Fruit fly (Drosophila melanogaster) whole organism, embryonic: Measurements from ENCODE around the gene CG14357.

Source experiments
- Aef1 ChIP-seq: fragments of 200-800 bp; sonication (Bioruptor generic); IDR thresholded peaks from 3 replicates; pipeline ENCODE4 v1.3.6; 2022; ENCODE audit warnings: missing biosample characterization, missing genetic modification characterization
- CG10959 ChIP-seq: fragments of 200-800 bp; sonication (Bioruptor generic); IDR thresholded peaks from 2 replicates; pipeline ENCODE4 v1.3.6; 2022; ENCODE audit warnings: missing biosample characterization, missing genetic modification characterization
- CG11093 ChIP-seq: fragments of 200-800 bp; sonication (Bioruptor generic); IDR thresholded peaks from 3 replicates; pipeline ENCODE4 v1.3.6; 2022; ENCODE audit warnings: missing biosample characterization, missing genetic modification characterization
- CG11504 ChIP-seq: fragments of 200-800 bp; sonication (Bioruptor generic); optimal IDR thresholded peaks from 3 replicates; lab custom pipeline; 2019; ENCODE audit warnings: missing biosample characterization, mild to moderate bottlenecking, missing genetic modification characterization, moderate library complexity
- CG12155 ChIP-seq: fragments of 200-800 bp; sonication (Bioruptor generic); optimal IDR thresholded peaks from 3 replicates; lab custom pipeline; 2016; ENCODE audit warnings: missing biosample characterization, missing genetic modification characterization
- CG12744 ChIP-seq: fragments of 200-800 bp; sonication (Bioruptor generic); optimal IDR thresholded peaks from 2 replicates; lab custom pipeline; 2016; ENCODE audit warnings: missing biosample characterization, missing genetic modification characterization
- CG13287 ChIP-seq: fragments of 200-800 bp; sonication (Bioruptor generic); IDR thresholded peaks from 2 replicates; pipeline ENCODE4 v1.3.6; 2022; ENCODE audit warnings: missing biosample characterization, missing genetic modification characterization; ENCODE audit not compliant: partially characterized antibody
- CG13775 ChIP-seq: fragments of 200-800 bp; sonication (Bioruptor generic); optimal IDR thresholded peaks from 3 replicates; lab custom pipeline; 2017; ENCODE audit warnings: missing biosample characterization, mild to moderate bottlenecking, missing genetic modification characterization
- CG15514 ChIP-seq: fragments of 200-800 bp; sonication (Bioruptor generic); optimal IDR thresholded peaks from 3 replicates; lab custom pipeline; 2017; ENCODE audit warnings: missing biosample characterization, missing genetic modification characterization, mild to moderate bottlenecking, moderate library complexity, missing genetic modification reagents
- CG17612 ChIP-seq: fragments of 200-800 bp; sonication (Bioruptor generic); IDR thresholded peaks from 2 replicates; pipeline ENCODE4 v1.3.6; 2022; ENCODE audit warnings: missing biosample characterization, missing genetic modification characterization
- CG17802 ChIP-seq: fragments of 200-800 bp; sonication (Bioruptor generic); optimal IDR thresholded peaks from 2 replicates; lab custom pipeline; 2018; ENCODE audit warnings: missing biosample characterization, mild to moderate bottlenecking, missing genetic modification characterization, moderate library complexity
- CG1832 ChIP-seq: fragments of 200-800 bp; sonication (Bioruptor generic); optimal IDR thresholded peaks from 2 replicates; lab custom pipeline; 2017; ENCODE audit warnings: missing biosample characterization, mild to moderate bottlenecking, missing genetic modification characterization, inconsistent platforms
- CG2116 ChIP-seq: fragments of 200-800 bp; sonication (Bioruptor generic); optimal IDR thresholded peaks from 3 replicates; lab custom pipeline; 2018; ENCODE audit warnings: missing biosample characterization, mild to moderate bottlenecking, missing genetic modification characterization
- CG2129 ChIP-seq: fragments of 200-800 bp; sonication (Bioruptor generic); IDR thresholded peaks from 2 replicates; pipeline ENCODE4 v1.3.6; 2022; ENCODE audit warnings: missing biosample characterization, missing genetic modification characterization; ENCODE audit not compliant: partially characterized antibody
- CG3163 ChIP-seq: fragments of 200-800 bp; sonication (Bioruptor generic); optimal IDR thresholded peaks from 3 replicates; lab custom pipeline; 2016; ENCODE audit warnings: missing biosample characterization, missing genetic modification characterization
- CG33557 ChIP-seq: fragments of 200-800 bp; sonication (Bioruptor generic); optimal IDR thresholded peaks from 2 replicates; lab custom pipeline; 2019; ENCODE audit warnings: missing biosample characterization, mild to moderate bottlenecking, missing genetic modification characterization, moderate library complexity
- CG34224 ChIP-seq: fragments of 200-800 bp; sonication (Bioruptor generic); IDR thresholded peaks from 3 replicates; pipeline ENCODE4 v1.3.6; 2022; ENCODE audit warnings: missing biosample characterization, missing genetic modification characterization; ENCODE audit not compliant: partially characterized antibody
- CG3838 ChIP-seq: fragments of 200-800 bp; sonication (Bioruptor generic); optimal IDR thresholded peaks from 3 replicates; lab custom pipeline; 2016; ENCODE audit warnings: missing biosample characterization, missing genetic modification characterization
- CG4424 ChIP-seq: fragments of 200-800 bp; sonication (Bioruptor generic); optimal IDR thresholded peaks from 3 replicates; lab custom pipeline; 2016; ENCODE audit warnings: missing biosample characterization, missing genetic modification characterization
- CG4730 ChIP-seq: fragments of 200-800 bp; sonication (Bioruptor generic); IDR thresholded peaks from 2 replicates; pipeline ENCODE4 v1.3.6; 2022; ENCODE audit warnings: missing biosample characterization, missing genetic modification characterization
- CG4820 ChIP-seq: fragments of 200-800 bp; sonication (Bioruptor generic); optimal IDR thresholded peaks from 3 replicates; lab custom pipeline; 2016; ENCODE audit warnings: missing biosample characterization, missing genetic modification characterization
- CG5245 ChIP-seq: fragments of 200-800 bp; sonication (Bioruptor generic); optimal IDR thresholded peaks from 3 replicates; lab custom pipeline; 2016; ENCODE audit warnings: missing biosample characterization, missing genetic modification characterization
- CG5953 ChIP-seq: fragments of 200-800 bp; sonication (Bioruptor generic); IDR thresholded peaks from 2 replicates; pipeline ENCODE4 v1.3.6; 2022; ENCODE audit warnings: missing biosample characterization, missing genetic modification characterization
- CG6654 ChIP-seq: fragments of 200-800 bp; sonication (Bioruptor generic); optimal IDR thresholded peaks from 2 replicates; lab custom pipeline; 2017; ENCODE audit warnings: missing biosample characterization, mild to moderate bottlenecking, missing genetic modification characterization
- CG8388 ChIP-seq: fragments of 200-800 bp; sonication (Bioruptor generic); optimal IDR thresholded peaks from 2 replicates; lab custom pipeline; 2019; ENCODE audit warnings: missing biosample characterization, mild to moderate bottlenecking, missing genetic modification characterization, moderate library complexity
- Dip2 ChIP-seq: fragments of 200-800 bp; sonication (Bioruptor generic); IDR thresholded peaks from 2 replicates; pipeline ENCODE4 v1.3.6; 2022; ENCODE audit warnings: missing biosample characterization, missing genetic modification characterization
- HmgD ChIP-seq: fragments of 200-800 bp; sonication (Bioruptor generic); optimal IDR thresholded peaks from 3 replicates; lab custom pipeline; 2016; ENCODE audit warnings: missing biosample characterization, missing genetic modification characterization
- Hmx ChIP-seq: fragments of 200-800 bp; sonication (Bioruptor generic); optimal IDR thresholded peaks from 2 replicates; lab custom pipeline; 2016; ENCODE audit warnings: missing biosample characterization, missing genetic modification characterization
- Hr78 ChIP-seq, 2 experiments: fragments of 200-800 bp in 1 of 2; fragments of >200 bp in 1 of 2; sonication (Bioruptor generic) in 1 of 2; optimal IDR thresholded peaks; 2 replicates each; lab custom pipeline; 2017 to 2019; ENCODE audit warnings: missing biosample characterization in 2 of 2, missing genetic modification characterization in 2 of 2, mild to moderate bottlenecking in 1 of 2, moderate library complexity in 1 of 2
- Xrp1 ChIP-seq: fragments of 200-800 bp; sonication (Bioruptor generic); IDR thresholded peaks from 2 replicates; pipeline ENCODE4 v1.3.6; 2022; ENCODE audit warnings: missing biosample characterization, missing genetic modification characterization
- ac ChIP-seq: fragments of 200-800 bp; sonication (Bioruptor generic); optimal IDR thresholded peaks from 3 replicates; lab custom pipeline; 2017; ENCODE audit warnings: missing biosample characterization, mild to moderate bottlenecking, missing genetic modification characterization
- ato ChIP-seq: fragments of 200-800 bp; sonication (Bioruptor generic); IDR thresholded peaks from 2 replicates; pipeline ENCODE4 v1.3.6; 2022; ENCODE audit warnings: missing biosample characterization, missing genetic modification characterization; ENCODE audit not compliant: partially characterized antibody
- bigmax ChIP-seq: fragments of 200-800 bp; sonication (Bioruptor generic); optimal IDR thresholded peaks from 2 replicates; lab custom pipeline; 2018; ENCODE audit warnings: missing biosample characterization, mild to moderate bottlenecking, missing genetic modification characterization
- bsh ChIP-seq, 2 experiments: fragments of 200-800 bp; sonication (Bioruptor generic); optimal IDR thresholded peaks; 2 replicates each; lab custom pipeline; 2017 to 2018; ENCODE audit warnings: mild to moderate bottlenecking in 2 of 2, missing biosample characterization in 2 of 2, missing genetic modification characterization in 2 of 2, moderate library complexity in 1 of 2
- cas ChIP-seq: fragments of 200-800 bp; sonication (Bioruptor generic); IDR thresholded peaks from 2 replicates; pipeline ENCODE4 v1.3.6; 2022; ENCODE audit warnings: missing biosample characterization, missing genetic modification characterization
- chm ChIP-seq: fragments of 200-800 bp; sonication (Bioruptor generic); IDR thresholded peaks from 2 replicates; pipeline ENCODE4 v1.3.6; 2022; ENCODE audit warnings: missing biosample characterization, missing genetic modification characterization
- chn ChIP-seq: fragments of 200-800 bp; sonication (Bioruptor generic); optimal IDR thresholded peaks from 2 replicates; lab custom pipeline; 2016; ENCODE audit warnings: missing biosample characterization, missing genetic modification characterization
- crol ChIP-seq: fragments of 200-800 bp; sonication (Bioruptor generic); IDR thresholded peaks from 2 replicates; pipeline ENCODE4 v1.3.6; 2022; ENCODE audit warnings: missing biosample characterization, missing genetic modification characterization
- dm ChIP-seq: fragments of 200-800 bp; sonication (Bioruptor generic); optimal IDR thresholded peaks from 3 replicates; lab custom pipeline; 2016; ENCODE audit warnings: missing biosample characterization, missing genetic modification characterization
- fru ChIP-seq: fragments of >200 bp; optimal IDR thresholded peaks from 2 replicates; lab custom pipeline; 2017
- gcm2 ChIP-seq: fragments of 200-800 bp; sonication (Bioruptor generic); optimal IDR thresholded peaks from 2 replicates; lab custom pipeline; 2016; ENCODE audit warnings: missing biosample characterization, missing genetic modification characterization
- gsb-n ChIP-seq: fragments of 200-800 bp; sonication (Bioruptor generic); optimal IDR thresholded peaks from 3 replicates; lab custom pipeline; 2018; ENCODE audit warnings: missing biosample characterization, mild to moderate bottlenecking, missing genetic modification characterization
- kay ChIP-seq: fragments of 200-800 bp; sonication (Bioruptor generic); optimal IDR thresholded peaks from 2 replicates; lab custom pipeline; 2016; ENCODE audit warnings: missing biosample characterization, missing genetic modification characterization
- nau ChIP-seq: fragments of 200-800 bp; sonication (Bioruptor generic); optimal IDR thresholded peaks from 3 replicates; lab custom pipeline; 2017; ENCODE audit warnings: missing biosample characterization, mild to moderate bottlenecking, missing genetic modification characterization, missing genetic modification reagents
- peb ChIP-seq: fragments of 200-800 bp; sonication (Bioruptor generic); IDR thresholded peaks from 2 replicates; pipeline ENCODE4 v1.3.6; 2022; ENCODE audit warnings: missing biosample characterization, missing genetic modification characterization
- phol ChIP-seq: fragments of 200-800 bp; sonication (Bioruptor generic); optimal IDR thresholded peaks from 3 replicates; lab custom pipeline; 2018; ENCODE audit warnings: missing biosample characterization, mild to moderate bottlenecking, missing genetic modification characterization, moderate library complexity
- ro ChIP-seq: fragments of 200-800 bp; sonication (Bioruptor generic); IDR thresholded peaks from 2 replicates; pipeline ENCODE4 v1.3.6; 2022; ENCODE audit warnings: missing biosample characterization, missing genetic modification characterization
- tap ChIP-seq: fragments of 200-800 bp; optimal IDR thresholded peaks from 3 replicates; lab custom pipeline; 2019; ENCODE audit warnings: missing biosample characterization, mild to moderate bottlenecking, missing genetic modification characterization, moderate library complexity
- vvl ChIP-seq: fragments of 200-800 bp; sonication (Bioruptor generic); IDR thresholded peaks from 2 replicates; pipeline ENCODE4 v1.3.6; 2022; ENCODE audit warnings: missing biosample characterization, missing genetic modification characterization
- zf30C ChIP-seq: fragments of 200-800 bp; sonication (Bioruptor generic); optimal IDR thresholded peaks from 3 replicates; lab custom pipeline; 2018; ENCODE audit warnings: missing biosample characterization, mild to moderate bottlenecking, missing genetic modification characterization

CG14357 gene

dm6 chr3R:14088887-14089567, 22.9 kb downstream of the CG14357 start, which contains the start of gene Npc2b (continued):
- TF ChIP-seq zf30C (GFP tag; lab: Kevin White, UChicago) = peak; percentile 88
- TF ChIP-seq CG13775 (GFP tag; lab: Kevin White, UChicago) = peak; percentile 4
- TF ChIP-seq CG12155 (GFP tag; lab: Kevin White, UChicago) = peak; percentile 47
- TF ChIP-seq CG33557 (GFP tag; lab: Kevin White, UChicago) = peak; percentile 30
- no peak for TF ChIP-seq gcm2 (GFP tag; lab: Kevin White, UChicago)
- TF ChIP-seq Hmx (GFP tag; lab: Kevin White, UChicago) = no peak
- peak; percentile 39 for TF ChIP-seq CG17802 (tag; lab: Kevin White, UChicago)
- TF ChIP-seq kay (GFP tag; lab: Kevin White, UChicago) = peak; percentile 5
- no peak for TF ChIP-seq CG2129 (GFP tag; lab: Robert Waterston, UW)
- TF ChIP-seq Hr78 (GFP tag; optimal IDR thresholded peaks at IDR 0.05; lab: Kevin White, UChicago) = no peak
- peak; percentile 20 for TF ChIP-seq CG2116 (GFP tag; lab: Kevin White, UChicago)
- peak; percentile 95 for TF ChIP-seq CG15514
- peak; percentile 34 for TF ChIP-seq CG4820
- peak; percentile 0 to 48 for TF ChIP-seq bsh (GFP tag; optimal IDR thresholded peaks at IDR 0.05; lab: Kevin White, UChicago)
- TF ChIP-seq HmgD (GFP tag; lab: Kevin White, UChicago) = peak; percentile 6
- peak; percentile 33 for TF ChIP-seq CG12744 (GFP tag; lab: Kevin White, UChicago)
- peak; percentile 17 for TF ChIP-seq CG3838 (GFP tag; lab: Kevin White, UChicago)
- no peak for TF ChIP-seq ato (GFP tag; lab: Robert Waterston, UW)
- TF ChIP-seq ac (GFP tag; lab: Kevin White, UChicago) = no peak
- TF ChIP-seq CG8388 = peak; percentile 40
- peak; percentile 43; the same call in 1 of the 2 replicates for TF ChIP-seq vvl (GFP tag; lab: Robert Waterston, UW)
- TF ChIP-seq Aef1 (GFP tag; lab: Robert Waterston, UW) = peak; percentile 56; the same call in 2 of the 3 replicates
- peak; percentile 39; the same call in 1 of the 2 replicates for TF ChIP-seq CG13287 (GFP tag; lab: Robert Waterston, UW)
- TF ChIP-seq tap (tag; lab: Kevin White, UChicago) = peak; percentile 30
- peak; percentile 23 for TF ChIP-seq CG3163 (GFP tag; lab: Kevin White, UChicago)
- TF ChIP-seq nau (GFP tag; lab: Kevin White, UChicago) = peak; percentile 29
- no peak for TF ChIP-seq CG5953 (GFP tag; lab: Robert Waterston, UW)
- peak; percentile 39 for TF ChIP-seq chn
- no peak for TF ChIP-seq crol (GFP tag; lab: Robert Waterston, UW)
- 0 out of 2 replicates have a peak, but pooled peaks have one; percentile 9 for TF ChIP-seq CG10959
- TF ChIP-seq CG34224 = no peak
- TF ChIP-seq CG11093 = no peak
- TF ChIP-seq ro (GFP tag; lab: Robert Waterston, UW) = no peak
- TF ChIP-seq CG4730 = peak; percentile 5; the same call in 1 of the 2 replicates
- TF ChIP-seq gsb-n (tag; lab: Kevin White, UChicago) = no peak
- peak; percentile 39 for TF ChIP-seq phol (tag; lab: Kevin White, UChicago)
- peak; percentile 52 for TF ChIP-seq Xrp1 (GFP tag; lab: Robert Waterston, UW)
- TF ChIP-seq fru = no peak
- no peak for TF ChIP-seq chm (GFP tag; lab: Robert Waterston, UW)
- no peak for TF ChIP-seq CG1832 (GFP tag; lab: Kevin White, UChicago)
- TF ChIP-seq Dip2 (GFP tag; lab: Robert Waterston, UW) = no peak
- TF ChIP-seq CG11504 (tag; lab: Kevin White, UChicago) = peak; percentile 74
- TF ChIP-seq CG6654 (GFP tag; lab: Kevin White, UChicago) = no peak
- peak; percentile 22 for TF ChIP-seq CG4424 (GFP tag; lab: Kevin White, UChicago)
- no peak for TF ChIP-seq cas (GFP tag; lab: Robert Waterston, UW)
- no peak for TF ChIP-seq CG17612 (GFP tag; lab: Robert Waterston, UW)
- no peak; the same call in 1 of the 2 replicates for TF ChIP-seq peb (GFP tag; lab: Robert Waterston, UW)
- peak; percentile 54 for TF ChIP-seq CG5245 (GFP tag; lab: Kevin White, UChicago)
- TF ChIP-seq bigmax = no peak
- no peak for TF ChIP-seq dm (GFP tag; lab: Kevin White, UChicago)
